Worm (Caenorhabditis elegans) whole organism, young adult: ENCODE data around the gene ZK1290.5.

Experiments
- B0019.2 ChIP-seq: fragments of 200-800 bp; sonication (Bioruptor generic); conservative IDR thresholded peaks from 2 replicates; pipeline ENCODE4 v1.3.6; 2022; ENCODE audit warnings: missing genetic modification reagents, missing genetic modification characterization, missing compliant biosample characterization
- akir-1 ChIP-seq: fragments of 200-800 bp; sonication (Bioruptor generic); optimal IDR thresholded peaks from 2 replicates; lab custom pipeline; 2018; ENCODE audit warnings: mild to moderate bottlenecking, missing genetic modification characterization, moderate library complexity, missing compliant biosample characterization
- aptf-2 ChIP-seq: fragments of 200-800 bp; sonication (Bioruptor generic); conservative IDR thresholded peaks from 2 replicates; pipeline ENCODE4 v1.3.6; 2022; ENCODE audit warnings: missing genetic modification reagents, missing genetic modification characterization, missing compliant biosample characterization
- ccch-3 ChIP-seq: fragments of 200-800 bp; sonication (Bioruptor generic); optimal IDR thresholded peaks from 2 replicates; lab custom pipeline; 2018; ENCODE audit warnings: mild to moderate bottlenecking, missing genetic modification characterization, missing compliant biosample characterization
- dpl-1 ChIP-seq: fragments of 150-350 bp; optimal IDR thresholded peaks from 2 replicates; lab custom pipeline; 2014; ENCODE audit warnings: missing biosample characterization, missing genetic modification reagents, missing genetic modification characterization
- mcd-1 ChIP-seq: fragments of 200-800 bp; sonication (Bioruptor generic); IDR thresholded peaks from 2 replicates; pipeline ENCODE4 v1.3.6; 2022; ENCODE audit warnings: missing genetic modification reagents, missing genetic modification characterization, missing compliant biosample characterization
- mel-28 ChIP-seq: sonication (generic microtip); optimal IDR thresholded peaks from 2 replicates; lab custom pipeline; 2016; ENCODE audit warnings: borderline replicate concordance, mild to moderate bottlenecking, missing genetic modification characterization, missing compliant biosample characterization
- nhr-179 ChIP-seq: sonication (generic microtip); optimal IDR thresholded peaks from 2 replicates; lab custom pipeline; 2016; ENCODE audit warnings: mild to moderate bottlenecking, missing genetic modification characterization, missing compliant biosample characterization
- snpc-4 ChIP-seq, 5 experiments: fragments of 150-350 bp in 1 of 5; sonication (generic microtip) in 4 of 5; optimal IDR thresholded peaks; 2 replicates each; lab custom pipeline; 2014 to 2018; ENCODE audit warnings: missing genetic modification characterization in 5 of 5, missing biosample characterization in 3 of 5, antibody characterized with exemption in 2 of 5, mild to moderate bottlenecking in 2 of 5, missing compliant biosample characterization in 2 of 5, missing genotype in 2 of 5, moderate library complexity in 2 of 5, missing genetic modification reagents in 1 of 5
- unc-130 ChIP-seq: sonication (generic microtip); optimal IDR thresholded peaks from 2 replicates; lab custom pipeline; 2016; ENCODE audit warnings: missing genetic modification reagents, missing genetic modification characterization, missing compliant biosample characterization
- unc-62 ChIP-seq: fragments of 150-350 bp; optimal IDR thresholded peaks from 2 replicates; lab custom pipeline; 2014; ENCODE audit warnings: missing biosample characterization, missing genetic modification reagents, missing genetic modification characterization
- zfh-2 ChIP-seq: fragments of 200-800 bp; sonication (Bioruptor generic); conservative IDR thresholded peaks from 2 replicates; pipeline ENCODE4 v1.3.6; 2022; ENCODE audit warnings: missing genetic modification reagents, missing genetic modification characterization, missing compliant biosample characterization
- ztf-22 ChIP-seq: fragments of 200-800 bp; sonication (Bioruptor generic); optimal IDR thresholded peaks from 2 replicates; lab custom pipeline; 2018; ENCODE audit warnings: mild to moderate bottlenecking, missing genetic modification characterization, moderate library complexity, missing compliant biosample characterization

ce11 chrII:7555454-7555853 is 26.0 kb downstream of the ZK1290.5 start, which contains the start of gene ZK1290.14:
- TF ChIP-seq ztf-22 (GFP tag; lab: Kevin White, UChicago), result no peak
- no peak for TF ChIP-seq unc-130
- TF ChIP-seq unc-62 (GFP tag; lab: Kevin White, UChicago), result no peak
- no peak for TF ChIP-seq akir-1
- no peak for TF ChIP-seq snpc-4 (GFP tag; optimal IDR thresholded peaks at IDR 0.05; lab: Kevin White, UChicago)
- no peak for TF ChIP-seq snpc-4 (tag; optimal IDR thresholded peaks at IDR 0.05; lab: Kevin White, UChicago)
- TF ChIP-seq nhr-179 (tag; lab: Kevin White, UChicago), result no peak
- TF ChIP-seq B0019.2 (GFP tag; lab: Robert Waterston, UW), result no peak
- no peak for TF ChIP-seq mel-28 (tag; lab: Kevin White, UChicago)
- TF ChIP-seq ccch-3 (GFP tag; lab: Kevin White, UChicago), result no peak
- TF ChIP-seq aptf-2 (GFP tag; lab: Robert Waterston, UW), result no peak
- TF ChIP-seq dpl-1 (GFP tag; lab: Kevin White, UChicago), result no peak
- no peak for TF ChIP-seq mcd-1 (GFP tag; lab: Robert Waterston, UW)
- no peak for TF ChIP-seq zfh-2 (GFP tag; lab: Robert Waterston, UW)
